Fruit fly (Drosophila melanogaster): ENCODE data around the gene CG33229.

Gene CG33229

dm6 chr3L:246644-247199 lies 23.1 kb downstream of the CG33229 start (continued):
- TF ChIP-seq abd-A (tag; optimal IDR thresholded peaks at IDR 0.05) (no peak), slp2 (GFP tag; optimal IDR thresholded peaks at IDR 0.05) (peak; percentile 28), exex (tag; optimal IDR thresholded peaks at IDR 0.05) (no peak), CG7372 (GFP tag; IDR thresholded peaks at IDR 0.05) (no peak), Eip74EF (GFP tag; optimal IDR thresholded peaks at IDR 0.05) (no peak), Abd-B (GFP tag; optimal IDR thresholded peaks at IDR 0.05) (no peak), insv (GFP tag; optimal IDR thresholded peaks at IDR 0.05) (peak in 1 of 2 experiments; percentile 30), jigr1 (GFP tag; IDR thresholded peaks at IDR 0.05) (no peak), CG8478 (optimal IDR thresholded peaks at IDR 0.05) (no peak), CG12942 (GFP tag; optimal IDR thresholded peaks at IDR 0.05) (no peak), CG3163 (GFP tag; optimal IDR thresholded peaks at IDR 0.05) (no peak), eyg (GFP tag; optimal IDR thresholded peaks at IDR 0.05) (peak; percentile 17), CG9609 (GFP tag; optimal IDR thresholded peaks at IDR 0.05) (peak; percentile 54), Lim3 (GFP tag; IDR thresholded peaks at IDR 0.05) (no peak), mam (GFP tag; optimal IDR thresholded peaks at IDR 0.05) (peak; percentile 41), pita (GFP tag; optimal IDR thresholded peaks at IDR 0.05) (no peak), CG6765 (GFP tag; optimal IDR thresholded peaks at IDR 0.05) (no peak), E2f2 (GFP tag; IDR thresholded peaks at IDR 0.05) (peak; percentile 94), PHDP (tag; optimal IDR thresholded peaks at IDR 0.05) (no peak), CG14860 (GFP tag; IDR thresholded peaks at IDR 0.05; ENCODE audit: partially characterized antibody) (peak; percentile 67), Fer3 (tag; optimal IDR thresholded peaks at IDR 0.05) (no peak), dati (GFP tag; IDR thresholded peaks at IDR 0.05) (no peak), CHES-1-like (GFP tag; optimal IDR thresholded peaks at IDR 0.05) (peak; percentile 50), Hr39 (optimal IDR thresholded peaks at IDR 0.05) (no peak), CG10274 (GFP tag; optimal IDR thresholded peaks at IDR 0.05) (no peak), maf-S (GFP tag; optimal IDR thresholded peaks at IDR 0.05) (no peak), CG1792 (GFP tag; optimal IDR thresholded peaks at IDR 0.05) (peak; percentile 45), CG43689 (GFP tag; IDR thresholded peaks at IDR 0.05) (no peak), Doc3 (GFP tag; IDR thresholded peaks at IDR 0.05; ENCODE audit: partially characterized antibody) (no peak), HmgZ (tag; optimal IDR thresholded peaks at IDR 0.05) (peak; percentile 87), CG18476 (GFP tag; optimal IDR thresholded peaks at IDR 0.05) (no peak), CG11504 (tag; optimal IDR thresholded peaks at IDR 0.05) (no peak), lilli (GFP tag; optimal IDR thresholded peaks at IDR 0.05) (peak; percentile 58), YL-1 (GFP tag; optimal IDR thresholded peaks at IDR 0.05) (peak; percentile 91), unc-4 (GFP tag; IDR thresholded peaks at IDR 0.05; ENCODE audit: partially characterized antibody) (peak; percentile 54), Gug (GFP tag; IDR thresholded peaks at IDR 0.05) (no peak), HLH54F (GFP tag; optimal IDR thresholded peaks at IDR 0.05) (peak; percentile 36), crc (GFP tag; optimal IDR thresholded peaks at IDR 0.05) (no peak), Six4 (GFP tag; optimal IDR thresholded peaks at IDR 0.05) (no peak), wdn (GFP tag; IDR thresholded peaks at IDR 0.05) (no peak), NK7.1 (GFP tag; optimal IDR thresholded peaks at IDR 0.05) (peak; percentile 43), CG5180 (GFP tag; optimal IDR thresholded peaks at IDR 0.05) (peak; percentile 85), da (GFP tag; optimal IDR thresholded peaks at IDR 0.05) (peak; percentile 43), slou (GFP tag; optimal IDR thresholded peaks at IDR 0.05) (no peak), CG3407 (GFP tag; optimal IDR thresholded peaks at IDR 0.05) (no peak), cas (GFP tag; IDR thresholded peaks at IDR 0.05) (0 out of 2 replicates have a peak, but pooled peaks have one; percentile 10)

All from whole organism, embryonic.